Comparison of ENCODE assay signal across 1 fruit fly cellular context in genomic region chrX:11155808-11156589, dm6.
A peak's percentile ranks its signal among the peaks of the same experiment; 100 is the strongest.
TF ChIP-seq lines count a peak whose summit lies in the region.

No protein-coding gene starts in this region.

TF ChIP-seq in whole organism, embryonic, 481 proteins besides CTCF, POLR2A, EP300 and RAD21 (continued from another document and continues in another):
- no peak for TF ChIP-seq yki (optimal IDR thresholded peaks at IDR 0.05; lab: Kevin White, UChicago)
- no peak for TF ChIP-seq so (GFP tag; IDR thresholded peaks at IDR 0.05; lab: Robert Waterston, UW)
- TF ChIP-seq CG2120 (GFP tag; optimal IDR thresholded peaks at IDR 0.05; lab: Kevin White, UChicago) = peak; percentile 16
- TF ChIP-seq BtbVII (GFP tag; optimal IDR thresholded peaks at IDR 0.05; lab: Kevin White, UChicago) = no peak
- no peak for TF ChIP-seq mam (GFP tag; optimal IDR thresholded peaks at IDR 0.05; lab: Kevin White, UChicago)
- no peak for TF ChIP-seq disco-r (GFP tag; optimal IDR thresholded peaks at IDR 0.05; lab: Kevin White, UChicago)
- no peak for TF ChIP-seq CG32772 (GFP tag; IDR thresholded peaks at IDR 0.05; lab: Robert Waterston, UW)
- no peak for TF ChIP-seq CG8924 (tag; optimal IDR thresholded peaks at IDR 0.05; lab: Kevin White, UChicago)
- TF ChIP-seq cad (GFP tag; optimal IDR thresholded peaks at IDR 0.05; lab: Kevin White, UChicago) = no peak
- TF ChIP-seq Atf6 (GFP tag; IDR thresholded peaks at IDR 0.05; lab: Robert Waterston, UW) = 0 out of 2 replicates have a peak, but pooled peaks have one; percentile 19
- TF ChIP-seq Fer2 (tag; optimal IDR thresholded peaks at IDR 0.05; lab: Kevin White, UChicago) = no peak
- no peak for TF ChIP-seq Lim3 (GFP tag; IDR thresholded peaks at IDR 0.05; lab: Robert Waterston, UW)
- no peak for TF ChIP-seq vnd (GFP tag; IDR thresholded peaks at IDR 0.05; lab: Robert Waterston, UW; ENCODE audit: partially characterized antibody)
- no peak for TF ChIP-seq Aef1 (GFP tag; IDR thresholded peaks at IDR 0.05; lab: Robert Waterston, UW)
- peak; percentile 55 for TF ChIP-seq cg (GFP tag; optimal IDR thresholded peaks at IDR 0.05; lab: Kevin White, UChicago)
- TF ChIP-seq CG18599 (GFP tag; optimal IDR thresholded peaks at IDR 0.05; lab: Kevin White, UChicago) = peak; percentile 31
- TF ChIP-seq Sry-β (GFP tag; optimal IDR thresholded peaks at IDR 0.05; lab: Kevin White, UChicago) = no peak
- TF ChIP-seq sens (GFP tag; lab: Kevin White, UChicago) = peak; percentile 2
- TF ChIP-seq Hr78 (GFP tag; optimal IDR thresholded peaks at IDR 0.05; lab: Kevin White, UChicago) = no peak
- no peak for TF ChIP-seq HHEX (GFP tag; optimal IDR thresholded peaks at IDR 0.05; lab: Kevin White, UChicago)
- TF ChIP-seq CG13894 (tag; optimal IDR thresholded peaks at IDR 0.05; lab: Kevin White, UChicago) = no peak
- TF ChIP-seq ci (GFP tag; IDR thresholded peaks at IDR 0.05; lab: Robert Waterston, UW) = no peak
- no peak for TF ChIP-seq Mad (GFP tag; optimal IDR thresholded peaks at IDR 0.05; lab: Kevin White, UChicago)
- TF ChIP-seq bigmax (GFP tag; optimal IDR thresholded peaks at IDR 0.05; lab: Kevin White, UChicago) = peak; percentile 67
- TF ChIP-seq fd64A (GFP tag; optimal IDR thresholded peaks at IDR 0.05; lab: Kevin White, UChicago) = no peak
- no peak for TF ChIP-seq B-H1 (GFP tag; IDR thresholded peaks at IDR 0.05; lab: Robert Waterston, UW)
- no peak for TF ChIP-seq Neu2 (GFP tag; optimal IDR thresholded peaks at IDR 0.05; lab: Kevin White, UChicago; ENCODE audit: borderline replicate concordance)
- TF ChIP-seq CG1832 (GFP tag; optimal IDR thresholded peaks at IDR 0.05; lab: Kevin White, UChicago) = no peak
- TF ChIP-seq Taf1 (GFP tag; IDR thresholded peaks at IDR 0.05; lab: Robert Waterston, UW) = no peak
- TF ChIP-seq tll (GFP tag; optimal IDR thresholded peaks at IDR 0.05; lab: Kevin White, UChicago) = no peak
- TF ChIP-seq hbn (GFP tag; IDR thresholded peaks at IDR 0.05; lab: Robert Waterston, UW; ENCODE audit: partially characterized antibody) = no peak
- TF ChIP-seq nmo (GFP tag; optimal IDR thresholded peaks at IDR 0.05; lab: Kevin White, UChicago) = no peak
- no peak for TF ChIP-seq Optix (GFP tag; IDR thresholded peaks at IDR 0.05; lab: Robert Waterston, UW)
- TF ChIP-seq lola (GFP tag; optimal IDR thresholded peaks at IDR 0.05; lab: Kevin White, UChicago) = no peak
- TF ChIP-seq dpn (GFP tag; optimal IDR thresholded peaks at IDR 0.05; lab: Kevin White, UChicago) = no peak
- TF ChIP-seq CG3838 (GFP tag; optimal IDR thresholded peaks at IDR 0.05; lab: Kevin White, UChicago) = no peak
- TF ChIP-seq Scr (GFP tag; IDR thresholded peaks at IDR 0.05; lab: Robert Waterston, UW; ENCODE audit: partially characterized antibody) = no peak
- TF ChIP-seq abd-A (tag; optimal IDR thresholded peaks at IDR 0.05; lab: Kevin White, UChicago) = no peak
- no peak for TF ChIP-seq jumu (GFP tag; optimal IDR thresholded peaks at IDR 0.05; lab: Kevin White, UChicago)
- TF ChIP-seq pzg (GFP tag; optimal IDR thresholded peaks at IDR 0.05; lab: Kevin White, UChicago) = no peak
- TF ChIP-seq CG2875 (GFP tag; optimal IDR thresholded peaks at IDR 0.05; lab: Kevin White, UChicago) = no peak
- no peak for TF ChIP-seq CG4617 (GFP tag; optimal IDR thresholded peaks at IDR 0.05; lab: Kevin White, UChicago; ENCODE audit: borderline replicate concordance)
- TF ChIP-seq slp2 (GFP tag; optimal IDR thresholded peaks at IDR 0.05; lab: Kevin White, UChicago) = no peak
- peak; percentile 6 for TF ChIP-seq CG10979 (tag; optimal IDR thresholded peaks at IDR 0.05; lab: Kevin White, UChicago)
- no peak for TF ChIP-seq Blimp-1 (GFP tag; optimal IDR thresholded peaks at IDR 0.05; lab: Kevin White, UChicago)
- TF ChIP-seq caup (GFP tag; optimal IDR thresholded peaks at IDR 0.05; lab: Kevin White, UChicago; ENCODE audit: severe bottlenecking) = peak; percentile 10
- peak; percentile 20; the same call in 1 of the 2 replicates for TF ChIP-seq CG4360 (GFP tag; IDR thresholded peaks at IDR 0.05; lab: Robert Waterston, UW)
- no peak for TF ChIP-seq sim (GFP tag; IDR thresholded peaks at IDR 0.05; lab: Robert Waterston, UW)
- no peak for TF ChIP-seq CG31388 (GFP tag; optimal IDR thresholded peaks at IDR 0.05; lab: Kevin White, UChicago)
- TF ChIP-seq CG7357 (GFP tag; IDR thresholded peaks at IDR 0.05; lab: Robert Waterston, UW) = no peak
- no peak for TF ChIP-seq CG10209 (GFP tag; optimal IDR thresholded peaks at IDR 0.05; lab: Kevin White, UChicago)
- TF ChIP-seq CG9215 (GFP tag; IDR thresholded peaks at IDR 0.05; lab: Robert Waterston, UW) = no peak
- TF ChIP-seq nau (GFP tag; optimal IDR thresholded peaks at IDR 0.05; lab: Kevin White, UChicago) = no peak
- TF ChIP-seq gsb (GFP tag; IDR thresholded peaks at IDR 0.05; lab: Robert Waterston, UW) = no peak
- TF ChIP-seq CG14441 (GFP tag; IDR thresholded peaks at IDR 0.05; lab: Robert Waterston, UW) = no peak
- TF ChIP-seq pfk (GFP tag; optimal IDR thresholded peaks at IDR 0.05; lab: Kevin White, UChicago) = no peak
- TF ChIP-seq ssp (GFP tag; IDR thresholded peaks at IDR 0.05; lab: Robert Waterston, UW) = no peak
- TF ChIP-seq CG8281 (tag; optimal IDR thresholded peaks at IDR 0.05; lab: Kevin White, UChicago) = no peak
- TF ChIP-seq CG2116 (GFP tag; optimal IDR thresholded peaks at IDR 0.05; lab: Kevin White, UChicago) = no peak
- TF ChIP-seq CG12391 (tag; optimal IDR thresholded peaks at IDR 0.05; lab: Kevin White, UChicago) = no peak
- no peak for TF ChIP-seq pan (optimal IDR thresholded peaks at IDR 0.05; lab: Kevin White, UChicago)
- TF ChIP-seq pan (GFP tag; optimal IDR thresholded peaks at IDR 0.05 in 1 of 2, IDR thresholded peaks at IDR 0.05 in 1 of 2) = no peak
- TF ChIP-seq ara (GFP tag; IDR thresholded peaks at IDR 0.05; lab: Robert Waterston, UW) = no peak
- peak; percentile 37 for TF ChIP-seq grau (tag; optimal IDR thresholded peaks at IDR 0.05; lab: Kevin White, UChicago)
- no peak for TF ChIP-seq CG15514 (GFP tag; optimal IDR thresholded peaks at IDR 0.05; lab: Kevin White, UChicago)
- TF ChIP-seq MBD-R2 (GFP tag; IDR thresholded peaks at IDR 0.05; lab: Robert Waterston, UW) = peak; percentile 13; the same call in 1 of the 2 replicates
- TF ChIP-seq chm (GFP tag; IDR thresholded peaks at IDR 0.05; lab: Robert Waterston, UW) = no peak
- TF ChIP-seq vvl (GFP tag; IDR thresholded peaks at IDR 0.05; lab: Robert Waterston, UW) = no peak
- TF ChIP-seq sob (GFP tag; IDR thresholded peaks at IDR 0.05; lab: Robert Waterston, UW) = no peak
- no peak for TF ChIP-seq z (GFP tag; IDR thresholded peaks at IDR 0.05; lab: Robert Waterston, UW)
- TF ChIP-seq CG8388 (GFP tag; optimal IDR thresholded peaks at IDR 0.05; lab: Kevin White, UChicago) = no peak
- no peak for TF ChIP-seq CG9797 (GFP tag; optimal IDR thresholded peaks at IDR 0.05; lab: Kevin White, UChicago)
- no peak for TF ChIP-seq fu2 (GFP tag; optimal IDR thresholded peaks at IDR 0.05; lab: Kevin White, UChicago)
- peak; percentile 74 for TF ChIP-seq Elba2 (GFP tag; optimal IDR thresholded peaks at IDR 0.05; lab: Kevin White, UChicago)
- TF ChIP-seq gt (GFP tag; IDR thresholded peaks at IDR 0.05; lab: Robert Waterston, UW) = no peak
- no peak for TF ChIP-seq Asciz (GFP tag; optimal IDR thresholded peaks at IDR 0.05; lab: Kevin White, UChicago)
- TF ChIP-seq CG1602 (GFP tag; optimal IDR thresholded peaks at IDR 0.05; lab: Kevin White, UChicago) = no peak
- no peak for TF ChIP-seq zen (tag; optimal IDR thresholded peaks at IDR 0.05; lab: Kevin White, UChicago)
- no peak for TF ChIP-seq CG17186 (GFP tag; optimal IDR thresholded peaks at IDR 0.05; lab: Kevin White, UChicago)
- TF ChIP-seq zf30C (GFP tag; optimal IDR thresholded peaks at IDR 0.05; lab: Kevin White, UChicago) = no peak
- no peak for TF ChIP-seq CG8944 (GFP tag; optimal IDR thresholded peaks at IDR 0.05; lab: Kevin White, UChicago)
- no peak for TF ChIP-seq hb (GFP tag; IDR thresholded peaks at IDR 0.05; lab: Robert Waterston, UW; ENCODE audit: partially characterized antibody)
- no peak for TF ChIP-seq CG1603 (tag; optimal IDR thresholded peaks at IDR 0.05; lab: Kevin White, UChicago)
- no peak for TF ChIP-seq HLH54F (GFP tag; optimal IDR thresholded peaks at IDR 0.05; lab: Kevin White, UChicago)
- no peak for TF ChIP-seq CG30020 (tag; optimal IDR thresholded peaks at IDR 0.05; lab: Kevin White, UChicago)
- TF ChIP-seq CG11696 (GFP tag; IDR thresholded peaks at IDR 0.05; lab: Robert Waterston, UW) = no peak
- no peak for TF ChIP-seq br (optimal IDR thresholded peaks at IDR 0.05; lab: Kevin White, UChicago)
- no peak for TF ChIP-seq Dad (GFP tag; optimal IDR thresholded peaks at IDR 0.05; lab: Kevin White, UChicago)
- TF ChIP-seq CG8478 (optimal IDR thresholded peaks at IDR 0.05; lab: Kevin White, UChicago) = no peak
- TF ChIP-seq BEAF-32 (GFP tag; optimal IDR thresholded peaks at IDR 0.05; lab: Kevin White, UChicago) = no peak
- no peak for TF ChIP-seq Doc2 (GFP tag; IDR thresholded peaks at IDR 0.05; lab: Robert Waterston, UW)
- TF ChIP-seq fd96Cb (tag; optimal IDR thresholded peaks at IDR 0.05; lab: Kevin White, UChicago) = no peak
- TF ChIP-seq slou (GFP tag; optimal IDR thresholded peaks at IDR 0.05; lab: Kevin White, UChicago) = no peak
- TF ChIP-seq chinmo (GFP tag; IDR thresholded peaks at IDR 0.05; lab: Robert Waterston, UW; ENCODE audit: partially characterized antibody) = no peak
- no peak for TF ChIP-seq CG17829 (tag; optimal IDR thresholded peaks at IDR 0.05; lab: Kevin White, UChicago)
- no peak for TF ChIP-seq Hey (tag; optimal IDR thresholded peaks at IDR 0.05; lab: Kevin White, UChicago)
- TF ChIP-seq zfh1 (GFP tag; IDR thresholded peaks at IDR 0.05; lab: Robert Waterston, UW) = no peak
- no peak for TF ChIP-seq oc (tag; optimal IDR thresholded peaks at IDR 0.05; lab: Kevin White, UChicago)
- TF ChIP-seq NFAT (GFP tag; IDR thresholded peaks at IDR 0.05; lab: Robert Waterston, UW) = no peak
- no peak for TF ChIP-seq CG15073 (GFP tag; optimal IDR thresholded peaks at IDR 0.05; lab: Kevin White, UChicago)
- TF ChIP-seq Dfd (GFP tag; optimal IDR thresholded peaks at IDR 0.05; lab: Kevin White, UChicago) = no peak
- TF ChIP-seq D19B (GFP tag; optimal IDR thresholded peaks at IDR 0.05; lab: Kevin White, UChicago) = no peak
- TF ChIP-seq nerfin-2 (GFP tag; IDR thresholded peaks at IDR 0.05; lab: Robert Waterston, UW; ENCODE audit: partially characterized antibody) = no peak
- TF ChIP-seq Lpt (GFP tag; optimal IDR thresholded peaks at IDR 0.05; lab: Kevin White, UChicago) = no peak
- no peak for TF ChIP-seq lilli (GFP tag; optimal IDR thresholded peaks at IDR 0.05; lab: Kevin White, UChicago)
- no peak for TF ChIP-seq aop (GFP tag; IDR thresholded peaks at IDR 0.05; lab: Robert Waterston, UW)
- peak; percentile 43 for TF ChIP-seq CG10147 (GFP tag; optimal IDR thresholded peaks at IDR 0.05; lab: Kevin White, UChicago)
- TF ChIP-seq slbo (GFP tag; IDR thresholded peaks at IDR 0.05; lab: Robert Waterston, UW) = no peak
- no peak for TF ChIP-seq CG10543 (GFP tag; optimal IDR thresholded peaks at IDR 0.05; lab: Kevin White, UChicago)
- TF ChIP-seq HLH3B (GFP tag; IDR thresholded peaks at IDR 0.05; lab: Robert Waterston, UW) = no peak
- TF ChIP-seq CG9727 (GFP tag; optimal IDR thresholded peaks at IDR 0.05; lab: Kevin White, UChicago) = no peak
- TF ChIP-seq crc (GFP tag; optimal IDR thresholded peaks at IDR 0.05; lab: Kevin White, UChicago) = no peak
- TF ChIP-seq CG2129 (GFP tag; IDR thresholded peaks at IDR 0.05; lab: Robert Waterston, UW; ENCODE audit: partially characterized antibody) = no peak
- TF ChIP-seq CG1529 (GFP tag; optimal IDR thresholded peaks at IDR 0.05; lab: Kevin White, UChicago) = no peak
- peak; percentile 4 for TF ChIP-seq CG9817 (tag; optimal IDR thresholded peaks at IDR 0.05; lab: Kevin White, UChicago)
- TF ChIP-seq CG4328 (GFP tag; optimal IDR thresholded peaks at IDR 0.05; lab: Kevin White, UChicago) = no peak
- TF ChIP-seq Eip74EF (GFP tag; optimal IDR thresholded peaks at IDR 0.05; lab: Kevin White, UChicago) = no peak
- no peak for TF ChIP-seq Sin3A (optimal IDR thresholded peaks at IDR 0.05; lab: Kevin White, UChicago)
- TF ChIP-seq seq (GFP tag; IDR thresholded peaks at IDR 0.05; lab: Robert Waterston, UW) = no peak
- TF ChIP-seq tgo (GFP tag; IDR thresholded peaks at IDR 0.05; lab: Robert Waterston, UW) = no peak; the same call in 2 of the 3 replicates
- TF ChIP-seq bcd (GFP tag; optimal IDR thresholded peaks at IDR 0.05; lab: Kevin White, UChicago) = peak; percentile 11
- TF ChIP-seq scrt (GFP tag; optimal IDR thresholded peaks at IDR 0.05; lab: Kevin White, UChicago) = no peak
- TF ChIP-seq CG13624 (GFP tag; optimal IDR thresholded peaks at IDR 0.05; lab: Kevin White, UChicago) = no peak
- TF ChIP-seq Dip3 (GFP tag; optimal IDR thresholded peaks at IDR 0.05; lab: Kevin White, UChicago) = no peak
- no peak for TF ChIP-seq D19A (tag; optimal IDR thresholded peaks at IDR 0.05; lab: Kevin White, UChicago)
- TF ChIP-seq ERR (GFP tag; optimal IDR thresholded peaks at IDR 0.05; lab: Kevin White, UChicago) = no peak
- TF ChIP-seq CG11560 (tag; IDR thresholded peaks at IDR 0.05; lab: Robert Waterston, UW) = no peak
- TF ChIP-seq Rfx (GFP tag; IDR thresholded peaks at IDR 0.05; lab: Robert Waterston, UW) = peak; percentile 58
- no peak for TF ChIP-seq CG4404 (GFP tag; IDR thresholded peaks at IDR 0.05; lab: Robert Waterston, UW)
- no peak for TF ChIP-seq CG12299 (tag; optimal IDR thresholded peaks at IDR 0.05; lab: Kevin White, UChicago)
- no peak for TF ChIP-seq CG11247 (GFP tag; IDR thresholded peaks at IDR 0.05; lab: Robert Waterston, UW)
- no peak for TF ChIP-seq NK7.1 (GFP tag; optimal IDR thresholded peaks at IDR 0.05; lab: Kevin White, UChicago)
- no peak for TF ChIP-seq crp (GFP tag; optimal IDR thresholded peaks at IDR 0.05; lab: Kevin White, UChicago)
- TF ChIP-seq insv (GFP tag; optimal IDR thresholded peaks at IDR 0.05; lab: Kevin White, UChicago) = peak; percentile 72 to 93
- TF ChIP-seq Sox102F (GFP tag; optimal IDR thresholded peaks at IDR 0.05; lab: Kevin White, UChicago) = no peak
- TF ChIP-seq fru (optimal IDR thresholded peaks at IDR 0.05; lab: Kevin White, UChicago) = no peak
- TF ChIP-seq CG1647 (GFP tag; optimal IDR thresholded peaks at IDR 0.05; lab: Kevin White, UChicago) = no peak
- TF ChIP-seq Ets97D (GFP tag; optimal IDR thresholded peaks at IDR 0.05; lab: Kevin White, UChicago) = no peak
- TF ChIP-seq ab (GFP tag; optimal IDR thresholded peaks at IDR 0.05; lab: Kevin White, UChicago) = no peak
- TF ChIP-seq CG15696 (tag; optimal IDR thresholded peaks at IDR 0.05; lab: Kevin White, UChicago) = no peak
- TF ChIP-seq CG6813 (GFP tag; optimal IDR thresholded peaks at IDR 0.05; lab: Kevin White, UChicago) = no peak
